Worm (Caenorhabditis elegans) whole organism, mixed stage, embryonic: ENCODE data around the gene K09E2.1.

ENCODE experiments used
- blmp-1 ChIP-seq: fragments of 150-350 bp; optimal IDR thresholded peaks from 2 replicates; lab custom pipeline; 2014; ENCODE audit warnings: missing biosample characterization, missing genetic modification characterization
- ceh-43 ChIP-seq: fragments of 200-800 bp; sonication (Bioruptor generic); optimal IDR thresholded peaks from 2 replicates; lab custom pipeline; 2018; ENCODE audit warnings: mild to moderate bottlenecking, missing genetic modification characterization, moderate library complexity, missing compliant biosample characterization
- ces-1 ChIP-seq: fragments of 150-350 bp; optimal IDR thresholded peaks from 2 replicates; lab custom pipeline; 2014; ENCODE audit warnings: missing biosample characterization, missing genetic modification reagents, missing genetic modification characterization
- cnd-1 ChIP-seq: fragments of 200-800 bp; sonication (Bioruptor generic); optimal IDR thresholded peaks from 2 replicates; lab custom pipeline; 2018; ENCODE audit warnings: mild to moderate bottlenecking, missing genetic modification characterization, missing compliant biosample characterization
- elt-1 ChIP-seq: sonication (generic microtip); optimal IDR thresholded peaks from 2 replicates; lab custom pipeline; 2017; ENCODE audit warnings: missing genetic modification characterization, mild to moderate bottlenecking, missing compliant biosample characterization, antibody characterized with exemption, moderate library complexity, borderline replicate concordance; ENCODE audit not compliant: insufficient read depth
- lin-13 ChIP-seq: fragments of 150-350 bp; optimal IDR thresholded peaks from 2 replicates; lab custom pipeline; 2014; ENCODE audit warnings: missing biosample characterization, missing genetic modification characterization
- lsy-2 ChIP-seq: fragments of 150-350 bp; optimal IDR thresholded peaks from 2 replicates; lab custom pipeline; 2014; ENCODE audit warnings: missing biosample characterization, missing genetic modification characterization
- nhr-12 ChIP-seq: fragments of 150-350 bp; optimal IDR thresholded peaks from 2 replicates; lab custom pipeline; 2014; ENCODE audit warnings: missing biosample characterization, missing genetic modification characterization
- nhr-237 ChIP-seq: fragments of 150-350 bp; optimal IDR thresholded peaks from 2 replicates; lab custom pipeline; 2014; ENCODE audit warnings: missing biosample characterization, missing genetic modification characterization
- snpc-4 ChIP-seq: fragments of 150-350 bp; optimal IDR thresholded peaks from 2 replicates; lab custom pipeline; 2014; ENCODE audit warnings: missing biosample characterization, missing genetic modification characterization
- unc-39 ChIP-seq: fragments of 150-350 bp; optimal IDR thresholded peaks from 2 replicates; lab custom pipeline; 2014; ENCODE audit warnings: missing biosample characterization, missing genetic modification characterization
- unc-62 ChIP-seq: fragments of 150-350 bp; optimal IDR thresholded peaks from 2 replicates; lab custom pipeline; 2014; ENCODE audit warnings: missing biosample characterization, missing genetic modification reagents, missing genetic modification characterization
- ztf-11 ChIP-seq: fragments of 150-350 bp; optimal IDR thresholded peaks from 2 replicates; lab custom pipeline; 2014; ENCODE audit warnings: missing biosample characterization, missing genetic modification characterization

- TF ChIP-seq ztf-11 (no peak), nhr-12 (no peak), ces-1 (GFP tag; lab: Kevin White, UChicago) (no peak), snpc-4 (tag; lab: Kevin White, UChicago) (no peak), unc-39 (no peak), cnd-1 (tag; lab: Kevin White, UChicago) (no peak), elt-1 (tag; lab: Kevin White, UChicago) (no peak), blmp-1 (tag; lab: Kevin White, UChicago) (no peak), unc-62 (no peak), lsy-2 (no peak), nhr-237 (tag; lab: Kevin White, UChicago) (no peak), lin-13 (tag; lab: Kevin White, UChicago) (no peak), ceh-43 (GFP tag; lab: Kevin White, UChicago) (no peak)
Observed at ce11 chrX:8704830-8705229, 23.1 kb downstream of the K09E2.1 start.
